Fruit fly (Drosophila melanogaster): ENCODE results near the gene P5cr.
A peak's percentile ranks its signal among the peaks of the same experiment; 100 is the strongest.

P5cr gene

DNA sequence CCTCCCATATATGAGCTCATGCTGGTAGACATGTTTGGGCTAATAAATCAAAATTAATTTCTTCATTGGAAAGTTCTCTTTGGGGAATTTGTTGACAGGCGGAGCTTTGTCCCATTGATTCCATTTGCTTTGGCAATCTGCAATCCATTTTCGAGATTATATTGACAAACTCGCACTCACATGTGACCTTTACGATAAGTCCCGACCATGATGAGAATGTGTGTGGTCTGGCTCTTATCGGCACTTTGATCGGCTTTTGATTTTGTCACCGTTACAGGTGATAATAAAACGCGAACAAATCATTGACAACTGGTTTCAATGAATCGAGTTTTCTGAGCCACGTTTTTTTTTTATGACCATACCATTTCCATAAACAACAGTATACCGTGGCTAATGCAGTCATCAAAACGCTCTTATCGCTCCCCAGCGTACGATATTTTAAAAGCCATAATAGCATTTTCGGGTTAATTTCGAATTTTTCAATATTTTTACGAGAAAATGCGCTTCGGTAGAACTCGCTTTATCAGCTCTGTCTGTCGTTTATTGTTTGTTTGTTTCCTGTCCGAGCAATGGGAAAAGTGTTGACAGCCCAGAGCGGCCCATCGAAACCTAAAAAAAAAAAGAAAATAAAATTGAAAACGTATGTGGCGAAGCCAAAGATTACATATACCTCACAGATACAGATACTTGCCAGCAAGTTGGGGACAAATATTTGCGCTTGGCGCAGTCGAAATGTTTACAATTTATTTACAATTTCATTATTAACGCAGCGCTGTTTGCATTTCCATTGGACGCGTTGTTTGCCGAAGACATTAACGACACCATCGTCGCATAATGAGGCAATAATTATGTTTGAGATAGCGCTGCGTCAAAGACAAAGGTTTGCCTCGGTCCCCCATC is 31.1 kb upstream of the P5cr start (continued):
- TF ChIP-seq mam (GFP tag; optimal IDR thresholded peaks at IDR 0.05) (no peak), pb (GFP tag; optimal IDR thresholded peaks at IDR 0.05) (no peak), Doc3 (GFP tag; IDR thresholded peaks at IDR 0.05; ENCODE audit: partially characterized antibody) (no peak), stwl (tag; optimal IDR thresholded peaks at IDR 0.05) (no peak), CkIIα-i1 (GFP tag; IDR thresholded peaks at IDR 0.05) (no peak), ap (GFP tag; IDR thresholded peaks at IDR 0.05) (peak; percentile 55), Dp (GFP tag; optimal IDR thresholded peaks at IDR 0.05) (no peak), Hey (tag; optimal IDR thresholded peaks at IDR 0.05) (peak; percentile 73), croc (GFP tag; conservative IDR thresholded peaks at IDR 0.05) (no peak; the same call in 2 of the 3 replicates), Fer1 (GFP tag; optimal IDR thresholded peaks at IDR 0.05) (peak; percentile 30), CG43689 (GFP tag; IDR thresholded peaks at IDR 0.05) (no peak), Atf-2 (GFP tag; optimal IDR thresholded peaks at IDR 0.05) (peak; percentile 73), CG11247 (GFP tag; IDR thresholded peaks at IDR 0.05) (no peak; the same call in 1 of the 2 replicates), Asciz (GFP tag; optimal IDR thresholded peaks at IDR 0.05) (peak; percentile 89), CG31388 (GFP tag; optimal IDR thresholded peaks at IDR 0.05) (no peak), CG9797 (GFP tag; optimal IDR thresholded peaks at IDR 0.05) (peak; percentile 10), D (optimal IDR thresholded peaks at IDR 0.05) (no peak), D (GFP tag; optimal IDR thresholded peaks at IDR 0.05) (peak; percentile 79), CG10654 (GFP tag; optimal IDR thresholded peaks at IDR 0.05) (no peak), da (GFP tag; optimal IDR thresholded peaks at IDR 0.05) (peak; percentile 45), CG3726 (GFP tag; IDR thresholded peaks at IDR 0.05) (no peak), CG31441 (GFP tag; IDR thresholded peaks at IDR 0.05) (peak; percentile 74), nerfin-1 (tag; optimal IDR thresholded peaks at IDR 0.05) (peak; percentile 76), corto (GFP tag; optimal IDR thresholded peaks at IDR 0.05) (no peak), CG7271 (tag; optimal IDR thresholded peaks at IDR 0.05) (peak; percentile 10), CG12391 (tag; optimal IDR thresholded peaks at IDR 0.05) (peak; percentile 71), CG2678 (tag; optimal IDR thresholded peaks at IDR 0.05) (peak; percentile 70), CG11398 (GFP tag; optimal IDR thresholded peaks at IDR 0.05) (peak; percentile 87), Dref (GFP tag; IDR thresholded peaks at IDR 0.05) (no peak), ATbp (GFP tag; optimal IDR thresholded peaks at IDR 0.05) (peak; percentile 98), CG10462 (GFP tag; optimal IDR thresholded peaks at IDR 0.05) (peak; percentile 83), CG12071 (GFP tag; optimal IDR thresholded peaks at IDR 0.05) (peak; percentile 71), CG32767 (GFP tag; IDR thresholded peaks at IDR 0.05) (peak; percentile 75), CG11696 (GFP tag; IDR thresholded peaks at IDR 0.05) (no peak), sc (optimal IDR thresholded peaks at IDR 0.05) (no peak), sc (GFP tag; optimal IDR thresholded peaks at IDR 0.05) (peak; percentile 95), Hsf (GFP tag; optimal IDR thresholded peaks at IDR 0.05) (peak; percentile 53), CHES-1-like (GFP tag; optimal IDR thresholded peaks at IDR 0.05) (peak; percentile 72), CG10147 (GFP tag; optimal IDR thresholded peaks at IDR 0.05) (no peak), Dip3 (GFP tag; optimal IDR thresholded peaks at IDR 0.05) (no peak), CG15073 (GFP tag; optimal IDR thresholded peaks at IDR 0.05) (peak; percentile 20), Adf1 (GFP tag; IDR thresholded peaks at IDR 0.05) (no peak), ERR (GFP tag; optimal IDR thresholded peaks at IDR 0.05) (no peak), dmrt99B (tag; optimal IDR thresholded peaks at IDR 0.05) (peak; percentile 62), Dek (tag; optimal IDR thresholded peaks at IDR 0.05) (peak; percentile 6), ranshi (GFP tag; IDR thresholded peaks at IDR 0.05) (no peak; the same call in 1 of the 2 replicates), phol (tag; optimal IDR thresholded peaks at IDR 0.05) (no peak), sna (GFP tag; IDR thresholded peaks at IDR 0.05; ENCODE audit: partially characterized antibody) (no peak), bigmax (GFP tag; optimal IDR thresholded peaks at IDR 0.05) (no peak), dan (GFP tag; IDR thresholded peaks at IDR 0.05) (no peak)
